Worm (Caenorhabditis elegans): ENCODE data around the gene sym-4.

sym-4 gene

ce11 chrX:14125870-14126269 is 43.5 kb downstream of the sym-4 start, which contains the start of gene F28H6.6:
F28H6.6 (minus strand) TSS chrX:14125879.
- 0 out of 2 replicates have a peak, but pooled peaks have one; percentile 21 for TF ChIP-seq mdt-29 (GFP tag; IDR thresholded peaks at IDR 0.05)
- peak; percentile 32 for TF ChIP-seq mes-2 (tag; optimal IDR thresholded peaks at IDR 0.05; ENCODE audit: poor library complexity, severe bottlenecking)
- TF ChIP-seq dmd-9 (GFP tag; IDR thresholded peaks at IDR 0.05): no peak
- TF ChIP-seq dve-1 (tag; optimal IDR thresholded peaks at IDR 0.05; ENCODE audit: insufficient read depth): peak; percentile 5
- peak; percentile 57 for TF ChIP-seq nhr-28 (tag; optimal IDR thresholded peaks at IDR 0.05)
- no peak for TF ChIP-seq hif-1 (tag; optimal IDR thresholded peaks at IDR 0.05)
- no peak for TF ChIP-seq sdz-12 (GFP tag; optimal IDR thresholded peaks at IDR 0.05)
- TF ChIP-seq daf-12 (tag; optimal IDR thresholded peaks at IDR 0.05): no peak
- no peak for TF ChIP-seq daf-16 (GFP tag; optimal IDR thresholded peaks at IDR 0.05)
- TF ChIP-seq daf-16 (tag; optimal IDR thresholded peaks at IDR 0.05): peak; percentile 55
- TF ChIP-seq aha-1 (tag): peak; percentile 65
- TF ChIP-seq vab-7 (GFP tag; IDR thresholded peaks at IDR 0.05): no peak

DNA sequence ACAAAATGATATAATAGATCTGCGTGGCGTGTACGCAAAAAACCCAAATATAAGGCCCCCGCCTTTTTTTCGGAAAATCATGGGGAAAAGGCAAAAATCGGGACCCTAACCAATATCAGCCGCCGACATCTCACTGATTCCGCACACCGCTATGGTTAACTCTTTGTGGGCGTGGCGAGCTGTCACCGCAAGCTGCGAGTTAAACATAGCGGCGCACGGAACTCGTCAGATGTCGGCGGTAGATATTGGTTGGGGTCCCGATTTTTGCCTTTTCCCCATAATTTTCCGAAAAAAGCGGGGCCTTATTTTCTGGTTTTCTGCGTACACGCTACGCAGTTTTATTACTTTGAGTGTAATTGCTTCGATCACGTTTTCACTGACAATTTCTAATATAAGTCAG is 50.7 kb downstream of the sym-4 start:
- TF ChIP-seq dve-1 (tag; optimal IDR thresholded peaks at IDR 0.05; ENCODE audit: insufficient read depth): no peak
- 0 out of 2 replicates have a peak, but pooled peaks have one; percentile 10 for TF ChIP-seq set-16 (GFP tag; IDR thresholded peaks at IDR 0.05)

DNA sequence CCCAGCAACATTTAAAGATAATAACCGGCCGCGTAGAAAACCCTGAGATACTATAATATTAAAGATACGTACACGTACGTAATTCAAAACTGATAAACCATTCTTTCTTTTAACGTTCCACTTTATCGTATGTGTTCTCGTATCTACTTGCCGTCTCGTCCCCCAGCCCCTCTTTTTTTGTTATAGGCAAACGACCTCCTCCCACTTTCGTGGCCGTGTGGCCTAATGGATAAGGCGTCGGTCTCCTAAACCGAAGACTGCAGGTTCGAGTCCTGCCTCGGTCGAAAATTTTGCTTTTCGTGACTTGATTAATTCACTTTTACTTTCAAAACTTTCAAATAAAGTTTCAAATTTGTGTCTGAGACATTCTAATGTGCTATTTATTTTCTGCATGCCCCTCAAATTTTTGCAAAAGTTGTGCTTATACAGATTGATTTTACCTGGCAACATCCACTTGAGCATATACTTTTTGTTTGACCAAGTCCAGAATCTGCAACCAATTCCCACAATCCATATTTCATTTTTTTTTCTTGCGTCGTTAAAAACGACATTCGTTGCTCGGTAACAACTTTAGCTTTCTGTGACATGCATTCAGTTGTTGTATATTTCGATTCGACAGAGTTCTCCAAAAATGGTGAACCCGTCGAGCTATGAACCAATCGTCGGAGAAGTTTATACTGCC is 53.8 kb downstream of the sym-4 start, which contains the start of gene F28H6.7:
Gene F28H6.7, plus strand, starts transcription at position 632 of the 682 bp plus-strand sequence.
- peak; percentile 43; the same call in 1 of the 2 replicates for TF ChIP-seq dmd-6 (GFP tag; IDR thresholded peaks at IDR 0.05)
- TF ChIP-seq zip-11 (GFP tag; IDR thresholded peaks at IDR 0.05): no peak; the same call in 1 of the 2 replicates
- TF ChIP-seq Y75B8A.6 (GFP tag; IDR thresholded peaks at IDR 0.05): 0 out of 2 replicates have a peak, but pooled peaks have one; percentile 11
- no peak for TF ChIP-seq fos-1 (tag; optimal IDR thresholded peaks at IDR 0.05)
- peak in 1 of 2 experiments; percentile 30; a peak in 1 of 4 replicates for TF ChIP-seq madf-5 (GFP tag; IDR thresholded peaks at IDR 0.05)
- TF ChIP-seq pha-4 (GFP tag; IDR thresholded peaks at IDR 0.05): no peak; the same call in 1 of the 2 replicates
- no peak for TF ChIP-seq pha-4 (tag; optimal IDR thresholded peaks at IDR 0.05)
- TF ChIP-seq lin-38 (GFP tag; IDR thresholded peaks at IDR 0.05): no peak
- TF ChIP-seq aha-1 (tag): no peak
- TF ChIP-seq ZK337.2 (GFP tag; IDR thresholded peaks at IDR 0.05): peak; percentile 60
- TF ChIP-seq lin-39 (tag; optimal IDR thresholded peaks at IDR 0.05): no peak
- TF ChIP-seq zip-2 (tag; optimal IDR thresholded peaks at IDR 0.05): no peak
- TF ChIP-seq nhr-10 (tag; optimal IDR thresholded peaks at IDR 0.05): no peak
- no peak for TF ChIP-seq fkh-10 (GFP tag; optimal IDR thresholded peaks at IDR 0.05)
- TF ChIP-seq hif-1 (tag; optimal IDR thresholded peaks at IDR 0.05): no peak
- peak; percentile 32 for TF ChIP-seq dpl-1 (GFP tag; optimal IDR thresholded peaks at IDR 0.05)
- TF ChIP-seq spr-1 (tag; optimal IDR thresholded peaks at IDR 0.05): peak; percentile 44
- TF ChIP-seq unc-39 (tag; optimal IDR thresholded peaks at IDR 0.05): no peak
- TF ChIP-seq F37D6.2 (tag; optimal IDR thresholded peaks at IDR 0.05): peak; percentile 18
- no peak for TF ChIP-seq lin-1 (GFP tag; IDR thresholded peaks at IDR 0.05)
- peak; percentile 9 for TF ChIP-seq zfp-2 (tag; optimal IDR thresholded peaks at IDR 0.05)
- no peak for TF ChIP-seq unc-62 (GFP tag; optimal IDR thresholded peaks at IDR 0.05 in 1 of 2)
- TF ChIP-seq unc-62 (tag; optimal IDR thresholded peaks at IDR 0.05): no peak
- no peak for TF ChIP-seq ceh-32 (tag; optimal IDR thresholded peaks at IDR 0.05; ENCODE audit: poor library complexity)
- 0 out of 2 replicates have a peak, but pooled peaks have one; percentile 22 for TF ChIP-seq madf-9 (GFP tag; conservative IDR thresholded peaks at IDR 0.05)
- TF ChIP-seq ceh-44 (GFP tag; IDR thresholded peaks at IDR 0.05): no peak
- TF ChIP-seq mep-1 (tag; optimal IDR thresholded peaks at IDR 0.05): peak; percentile 52
- TF ChIP-seq D1046.2 (GFP tag; IDR thresholded peaks at IDR 0.05): peak; percentile 75; the same call in 1 of the 2 replicates
- TF ChIP-seq F44E2.7 (GFP tag; IDR thresholded peaks at IDR 0.05): 0 out of 2 replicates have a peak, but pooled peaks have one; percentile 47
- TF ChIP-seq nhr-6 (tag; optimal IDR thresholded peaks at IDR 0.05): no peak
- TF ChIP-seq lim-7 (GFP tag; IDR thresholded peaks at IDR 0.05): peak; percentile 84
- peak; percentile 43 for TF ChIP-seq nhr-102 (tag; optimal IDR thresholded peaks at IDR 0.05)
- TF ChIP-seq mxl-2 (GFP tag; conservative IDR thresholded peaks at IDR 0.05): no peak; the same call in 1 of the 2 replicates
- peak; percentile 27 for TF ChIP-seq duxl-1 (tag; optimal IDR thresholded peaks at IDR 0.05; ENCODE audit: poor library complexity)
- no peak for TF ChIP-seq ztf-11 (tag; optimal IDR thresholded peaks at IDR 0.05)
- peak; percentile 76 for TF ChIP-seq snpc-1.2 (GFP tag; IDR thresholded peaks at IDR 0.05)

Data from whole organism, L4 larva.